Worm (Caenorhabditis elegans): ENCODE measurements around the gene T01D1.3.
A peak's percentile ranks its signal among the peaks of the same experiment; 100 is the strongest.

Gene T01D1.3

DNA sequence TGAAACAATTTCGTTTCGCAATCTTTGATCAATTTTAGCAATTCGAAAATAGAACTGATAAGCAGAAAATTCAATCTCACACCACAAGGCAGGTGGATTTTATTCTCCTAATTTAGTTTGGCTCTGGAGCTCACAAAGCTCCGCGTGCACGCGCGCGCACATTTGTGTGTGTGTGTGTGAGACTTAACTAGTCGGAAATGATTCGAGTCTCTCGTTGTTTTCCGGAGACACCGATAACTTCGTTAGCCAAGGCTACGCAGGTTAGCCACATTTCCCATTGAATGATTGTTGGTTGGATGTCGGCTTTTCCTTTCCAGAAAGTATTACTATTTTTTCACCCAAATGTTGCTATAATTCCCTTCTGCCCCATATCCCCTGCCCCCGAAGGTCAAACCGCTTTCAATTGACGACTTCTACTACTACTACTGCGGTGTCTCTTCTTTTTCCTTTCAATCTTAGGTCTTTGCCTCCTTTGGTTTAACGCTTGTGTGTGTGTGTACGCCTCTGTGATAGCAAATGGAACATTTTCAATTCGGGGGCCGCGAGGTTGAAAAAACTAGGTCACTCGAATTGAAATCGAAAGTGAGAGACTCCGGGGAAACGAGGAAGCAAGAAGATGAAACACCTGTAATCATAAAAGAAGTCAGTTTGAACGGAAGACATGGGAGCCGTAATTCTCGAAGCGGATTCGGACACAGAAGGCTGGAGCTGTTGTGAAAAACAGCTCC, 17.6 kb downstream of the T01D1.3 start:
- TF ChIP-seq lin-11 (tag; optimal IDR thresholded peaks at IDR 0.05) (peak; percentile 21), elt-1 (tag; optimal IDR thresholded peaks at IDR 0.05) (no peak), mbf-1 (tag; optimal IDR thresholded peaks at IDR 0.05) (no peak), zag-1 (tag; optimal IDR thresholded peaks at IDR 0.05) (no peak), nhr-12 (tag; optimal IDR thresholded peaks at IDR 0.05) (no peak), F13H6.1 (tag; optimal IDR thresholded peaks at IDR 0.05) (peak; percentile 7), nhr-23 (tag; optimal IDR thresholded peaks at IDR 0.05) (no peak), nhr-21 (tag; optimal IDR thresholded peaks at IDR 0.05) (no peak), fos-1 (tag; optimal IDR thresholded peaks at IDR 0.05) (peak; percentile 37), aly-2 (tag; optimal IDR thresholded peaks at IDR 0.05) (no peak), ztf-11 (tag; optimal IDR thresholded peaks at IDR 0.05) (no peak), egl-27 (tag; optimal IDR thresholded peaks at IDR 0.05) (peak; percentile 3), blmp-1 (tag; optimal IDR thresholded peaks at IDR 0.05; ENCODE audit: insufficient read depth) (peak; percentile 80)

DNA sequence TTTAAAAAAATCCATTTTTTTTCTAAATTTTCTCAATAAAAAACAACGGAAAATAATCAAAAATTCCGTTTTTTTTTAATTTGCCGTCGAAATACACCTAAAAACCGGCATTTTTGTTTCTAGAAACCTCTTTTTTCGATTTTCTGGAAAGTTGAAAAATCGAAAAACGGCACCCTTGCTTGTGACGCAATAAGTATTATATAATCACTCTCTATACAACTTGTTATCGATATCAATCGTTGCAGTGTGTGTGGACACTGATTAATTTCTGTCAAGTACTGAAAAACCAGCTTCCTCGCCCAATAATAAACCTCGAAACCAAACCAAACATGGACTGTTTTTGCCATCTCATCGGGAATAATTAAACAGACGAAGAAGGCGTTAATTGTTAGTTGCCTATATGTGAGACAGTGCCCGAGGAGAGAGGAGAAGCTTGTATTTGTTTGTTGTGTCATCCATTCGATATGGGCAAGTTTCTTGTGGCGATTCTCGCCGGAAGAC, 18.7 kb downstream of the T01D1.3 start:
- TF ChIP-seq blmp-1 (tag; optimal IDR thresholded peaks at IDR 0.05; ENCODE audit: insufficient read depth): no peak
- no peak for TF ChIP-seq unc-55 (GFP tag; optimal IDR thresholded peaks at IDR 0.05)
- no peak for TF ChIP-seq dmd-4 (tag; optimal IDR thresholded peaks at IDR 0.05)
- TF ChIP-seq nhr-11 (tag; optimal IDR thresholded peaks at IDR 0.05): no peak
- TF ChIP-seq nhr-6 (tag; optimal IDR thresholded peaks at IDR 0.05): no peak
- no peak for TF ChIP-seq nhr-23 (tag; optimal IDR thresholded peaks at IDR 0.05)
- no peak for TF ChIP-seq elt-3 (tag; optimal IDR thresholded peaks at IDR 0.05)
- TF ChIP-seq mbf-1 (tag; optimal IDR thresholded peaks at IDR 0.05): no peak
- TF ChIP-seq fos-1 (tag; optimal IDR thresholded peaks at IDR 0.05): no peak
- TF ChIP-seq alr-1 (tag; optimal IDR thresholded peaks at IDR 0.05): no peak
- no peak for TF ChIP-seq unc-62 (GFP tag; optimal IDR thresholded peaks at IDR 0.05)
- TF ChIP-seq ceh-16 (tag; optimal IDR thresholded peaks at IDR 0.05): no peak
- TF ChIP-seq nhr-129 (tag; optimal IDR thresholded peaks at IDR 0.05): no peak
- no peak for TF ChIP-seq mdl-1 (tag; optimal IDR thresholded peaks at IDR 0.05)
- no peak for TF ChIP-seq sem-4 (tag; optimal IDR thresholded peaks at IDR 0.05)
- no peak for TF ChIP-seq nhr-237 (tag; optimal IDR thresholded peaks at IDR 0.05)
- TF ChIP-seq C34F6.9 (tag; optimal IDR thresholded peaks at IDR 0.05): no peak

DNA sequence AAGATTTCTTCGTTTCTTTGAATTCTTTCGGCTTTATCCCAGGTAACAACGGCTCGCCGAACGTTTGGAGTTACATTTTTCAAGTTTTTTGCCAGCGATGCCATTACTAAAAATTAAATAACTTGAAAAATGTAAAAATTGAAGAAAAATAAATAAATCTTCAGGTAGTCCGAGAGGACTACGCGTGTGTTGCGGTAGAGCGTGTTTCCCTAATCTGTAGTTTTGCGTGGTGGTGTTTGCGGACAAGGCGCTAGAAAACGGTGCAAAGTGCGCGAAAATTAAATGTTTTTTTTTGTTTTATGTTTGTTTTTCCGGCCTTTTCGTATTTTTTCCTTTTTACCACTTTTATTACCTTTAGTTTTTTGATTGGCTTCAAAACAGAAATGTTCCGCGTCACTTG, 19.9 kb downstream of the T01D1.3 start, which contains the start of gene mrpl-28:
Gene mrpl-28, minus strand, starts transcription at position 106 of the 400 bp plus-strand sequence.
- TF ChIP-seq mdl-1 (tag; optimal IDR thresholded peaks at IDR 0.05) (peak in 1 of 2 experiments; percentile 26), mbf-1 (tag; optimal IDR thresholded peaks at IDR 0.05) (no peak), sma-3 (GFP tag; optimal IDR thresholded peaks at IDR 0.05) (peak; percentile 95), nhr-6 (tag; optimal IDR thresholded peaks at IDR 0.05) (peak; percentile 90), nhr-237 (tag; optimal IDR thresholded peaks at IDR 0.05) (peak; percentile 52), nhr-25 (tag; optimal IDR thresholded peaks at IDR 0.05) (peak; percentile 90), ztf-1 (GFP tag; conservative IDR thresholded peaks at IDR 0.05) (no peak), ztf-11 (tag; optimal IDR thresholded peaks at IDR 0.05) (no peak), lin-11 (tag; optimal IDR thresholded peaks at IDR 0.05) (peak; percentile 96), mab-5 (tag; optimal IDR thresholded peaks at IDR 0.05) (peak; percentile 95), blmp-1 (tag; optimal IDR thresholded peaks at IDR 0.05; ENCODE audit: insufficient read depth) (peak; percentile 76), nhr-129 (tag; optimal IDR thresholded peaks at IDR 0.05) (peak; percentile 85), zag-1 (tag; optimal IDR thresholded peaks at IDR 0.05) (peak; percentile 64), lin-39 (tag; optimal IDR thresholded peaks at IDR 0.05) (no peak), ceh-16 (tag; optimal IDR thresholded peaks at IDR 0.05) (no peak), elt-3 (tag; optimal IDR thresholded peaks at IDR 0.05) (no peak), nhr-10 (tag; optimal IDR thresholded peaks at IDR 0.05) (peak; percentile 66), nhr-21 (tag; optimal IDR thresholded peaks at IDR 0.05) (peak; percentile 91), gmeb-1 (tag; optimal IDR thresholded peaks at IDR 0.05) (peak; percentile 97), lin-13 (GFP tag; optimal IDR thresholded peaks at IDR 0.05) (peak; percentile 95), egl-27 (tag; optimal IDR thresholded peaks at IDR 0.05) (peak; percentile 92), fos-1 (tag; optimal IDR thresholded peaks at IDR 0.05) (peak; percentile 78), snpc-4 (tag; optimal IDR thresholded peaks at IDR 0.05) (peak; percentile 81), unc-39 (tag; optimal IDR thresholded peaks at IDR 0.05) (no peak), ztf-4 (tag; optimal IDR thresholded peaks at IDR 0.05) (peak; percentile 86), ceh-82 (tag; optimal IDR thresholded peaks at IDR 0.05) (peak; percentile 79), ZK546.5 (tag; optimal IDR thresholded peaks at IDR 0.05) (peak; percentile 55), skn-1 (tag; optimal IDR thresholded peaks at IDR 0.05) (no peak), ama-1 (optimal IDR thresholded peaks at IDR 0.05) (peak; percentile 57), unc-62 (GFP tag; optimal IDR thresholded peaks at IDR 0.05) (peak; percentile 64), crh-2 (tag; optimal IDR thresholded peaks at IDR 0.05) (peak; percentile 95), F13H6.1 (tag; optimal IDR thresholded peaks at IDR 0.05) (peak; percentile 93), nhr-23 (tag; optimal IDR thresholded peaks at IDR 0.05) (no peak), sem-4 (tag; optimal IDR thresholded peaks at IDR 0.05) (peak; percentile 86), R02D3.7 (tag; optimal IDR thresholded peaks at IDR 0.05) (peak; percentile 73), unc-55 (GFP tag; optimal IDR thresholded peaks at IDR 0.05) (peak; percentile 98), nhr-77 (tag; optimal IDR thresholded peaks at IDR 0.05) (peak; percentile 29), Y55F3AM.14 (GFP tag; optimal IDR thresholded peaks at IDR 0.05) (peak; percentile 60), lsy-2 (tag; optimal IDR thresholded peaks at IDR 0.05) (peak; percentile 90 to 95), C34F6.9 (tag; optimal IDR thresholded peaks at IDR 0.05) (peak; percentile 95)

Measured in whole organism, L2 larva.